Worm (Caenorhabditis elegans): ENCODE data around the gene rml-1.
A peak's percentile ranks its signal among the peaks of the same experiment; 100 is the strongest.

rml-1 gene

DNA sequence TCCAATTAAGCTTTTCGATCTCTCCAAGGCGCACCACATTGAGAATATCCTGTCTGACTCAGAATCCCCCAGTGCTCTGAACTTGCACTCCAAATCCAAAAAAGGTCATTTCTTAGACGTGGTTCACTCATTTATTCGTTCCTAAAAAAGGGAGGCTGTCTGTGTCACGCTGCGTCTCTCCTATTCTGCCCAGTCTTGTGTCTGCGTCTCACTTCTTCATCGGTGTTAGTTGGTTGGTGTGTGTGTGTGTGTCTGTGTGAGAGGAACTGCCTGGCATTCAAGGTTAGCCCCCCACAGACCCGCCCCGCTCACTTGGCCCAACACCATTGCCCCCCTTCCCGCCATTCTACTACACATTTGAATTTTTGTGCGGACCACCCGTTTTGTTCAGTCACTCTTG lies 50.4 kb downstream of the rml-1 start (continued):
- no peak for TF ChIP-seq Y53F4B.3 (GFP tag; IDR thresholded peaks at IDR 0.05)
- TF ChIP-seq lin-40 (tag; optimal IDR thresholded peaks at IDR 0.05) = no peak
- TF ChIP-seq ztf-3 (GFP tag; optimal IDR thresholded peaks at IDR 0.05) = no peak
- TF ChIP-seq Y79H2A.3 (GFP tag; conservative IDR thresholded peaks at IDR 0.05) = no peak
- TF ChIP-seq athp-1 (tag; optimal IDR thresholded peaks at IDR 0.05) = no peak
- no peak for TF ChIP-seq let-607 (tag; optimal IDR thresholded peaks at IDR 0.05)
- TF ChIP-seq lin-26 (GFP tag; IDR thresholded peaks at IDR 0.05) = 0 out of 2 replicates have a peak, but pooled peaks have one; percentile 15
- no peak for TF ChIP-seq cebp-1 (GFP tag; IDR thresholded peaks at IDR 0.05)
- TF ChIP-seq cebp-1 (tag; optimal IDR thresholded peaks at IDR 0.05) = peak; percentile 42
- TF ChIP-seq attf-3 (GFP tag; conservative IDR thresholded peaks at IDR 0.05) = no peak
- TF ChIP-seq aptf-3 (GFP tag; IDR thresholded peaks at IDR 0.05) = no peak
- TF ChIP-seq sea-2 (GFP tag; IDR thresholded peaks at IDR 0.05) = no peak

DNA sequence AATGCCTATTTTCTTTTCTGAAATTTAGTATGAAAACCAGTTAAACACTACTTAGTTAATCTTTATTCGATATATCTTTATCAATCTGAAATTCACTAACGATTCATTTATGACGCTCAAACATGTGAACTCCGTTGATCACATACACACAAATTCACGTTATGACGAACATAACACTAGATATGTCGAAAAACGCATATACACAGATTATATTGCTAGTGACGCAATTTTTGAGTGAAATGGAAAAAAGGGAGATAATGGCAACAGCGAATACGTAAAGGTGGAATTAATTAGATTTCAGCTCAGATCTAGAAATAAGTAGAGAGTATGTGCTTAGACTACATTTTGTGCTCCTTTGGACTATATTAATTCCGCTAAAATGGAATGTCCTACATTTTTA lies 51.1 kb downstream of the rml-1 start:
- no peak for TF ChIP-seq T26A5.8 (tag; optimal IDR thresholded peaks at IDR 0.05)
- no peak for TF ChIP-seq mxl-1 (tag; optimal IDR thresholded peaks at IDR 0.05)
- TF ChIP-seq attf-6 (GFP tag; IDR thresholded peaks at IDR 0.05) = no peak
- TF ChIP-seq C17E4.6 (GFP tag; IDR thresholded peaks at IDR 0.05) = no peak
- no peak for TF ChIP-seq B0019.2 (GFP tag; conservative IDR thresholded peaks at IDR 0.05)
- no peak for TF ChIP-seq F37B4.10 (GFP tag; IDR thresholded peaks at IDR 0.05)
- no peak for TF ChIP-seq nhr-120 (GFP tag; IDR thresholded peaks at IDR 0.05)
- TF ChIP-seq ztf-26 (tag; optimal IDR thresholded peaks at IDR 0.05) = no peak

DNA sequence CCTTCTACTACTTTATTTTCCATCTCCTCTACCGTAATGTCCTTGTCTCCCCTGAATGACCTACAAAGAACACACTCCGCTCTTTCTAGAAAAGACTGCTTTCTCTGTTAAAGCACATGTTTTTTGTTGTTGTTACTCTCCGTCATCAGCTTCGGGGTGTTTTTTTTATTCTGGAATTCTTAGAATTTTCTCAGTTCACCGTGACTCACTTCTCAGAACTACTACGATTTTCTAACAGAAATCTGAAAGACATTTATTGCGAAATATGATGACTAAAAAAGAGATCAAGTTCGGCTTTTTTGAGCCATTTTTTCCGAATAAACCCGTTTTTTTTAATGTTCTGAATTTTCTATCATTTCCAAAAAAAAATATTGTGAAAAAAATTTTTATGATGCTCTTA lies 51.6 kb downstream of the rml-1 start:
- TF ChIP-seq ztf-3 (GFP tag; optimal IDR thresholded peaks at IDR 0.05) = no peak
- no peak for TF ChIP-seq cebp-1 (GFP tag; IDR thresholded peaks at IDR 0.05)
- TF ChIP-seq cebp-1 (tag; optimal IDR thresholded peaks at IDR 0.05) = peak; percentile 85
- TF ChIP-seq K12H6.12 (tag; optimal IDR thresholded peaks at IDR 0.05) = peak; percentile 39

DNA sequence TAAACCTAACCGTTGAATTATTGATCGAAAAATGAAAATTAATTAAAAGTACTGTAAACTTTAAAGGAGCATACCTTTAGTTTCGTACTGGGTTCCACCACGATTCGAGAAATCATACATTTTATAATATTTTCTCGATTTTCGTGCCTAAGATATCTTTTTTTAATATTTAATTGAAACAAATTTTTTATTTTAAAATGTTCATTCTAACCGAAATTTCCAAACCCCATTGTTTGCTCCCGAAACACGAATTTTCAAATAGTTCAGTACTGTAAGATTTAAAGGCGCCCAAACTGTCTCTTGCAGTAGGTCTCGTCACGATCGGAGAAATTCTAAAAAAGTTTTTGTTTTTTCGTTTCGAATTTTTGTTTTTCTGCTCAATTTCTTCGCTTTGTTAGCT lies 52.9 kb downstream of the rml-1 start:
- TF ChIP-seq F33H1.4 (GFP tag; IDR thresholded peaks at IDR 0.05) (peak; percentile 86), dox-1 (GFP tag; IDR thresholded peaks at IDR 0.05) (peak; percentile 21; the same call in 1 of the 2 replicates), F37B4.10 (GFP tag; IDR thresholded peaks at IDR 0.05) (no peak), D2030.7 (GFP tag; IDR thresholded peaks at IDR 0.05) (peak; percentile 73), madf-8 (GFP tag; conservative IDR thresholded peaks at IDR 0.05) (peak; percentile 52), madf-6 (GFP tag; IDR thresholded peaks at IDR 0.05) (peak; percentile 64), Y95B8A.8 (GFP tag; IDR thresholded peaks at IDR 0.05) (no peak), lsl-1 (GFP tag; optimal IDR thresholded peaks at IDR 0.05) (peak; percentile 95), unc-62 (GFP tag; optimal IDR thresholded peaks at IDR 0.05) (no peak), ekl-4 (GFP tag; IDR thresholded peaks at IDR 0.05) (no peak), sea-2 (GFP tag; IDR thresholded peaks at IDR 0.05) (no peak), xnd-1 (tag; optimal IDR thresholded peaks at IDR 0.05) (peak; percentile 53), lin-54 (GFP tag; optimal IDR thresholded peaks at IDR 0.05) (peak; percentile 22), ceh-91 (GFP tag; IDR thresholded peaks at IDR 0.05) (peak; percentile 38; the same call in 1 of the 2 replicates), cebp-1 (GFP tag; IDR thresholded peaks at IDR 0.05) (no peak), cebp-1 (tag; optimal IDR thresholded peaks at IDR 0.05) (no peak), snpc-1.1 (tag; optimal IDR thresholded peaks at IDR 0.05; ENCODE audit: insufficient read depth) (no peak)
